Worm (Caenorhabditis elegans) whole organism, L2 larva: ENCODE measurements around the gene F28G4.2.

Source experiments
- ceh-82 ChIP-seq: fragments of 150-350 bp; optimal IDR thresholded peaks from 2 replicates; lab custom pipeline; 2014; ENCODE audit warnings: missing biosample characterization, missing genetic modification characterization
- nhr-25 ChIP-seq: fragments of 150-350 bp; sonication (generic microtip); optimal IDR thresholded peaks from 3 replicates; lab custom pipeline; 2014; ENCODE audit warnings: missing biosample characterization, missing genetic modification characterization
- ztf-11 ChIP-seq: sonication (generic microtip); optimal IDR thresholded peaks from 2 replicates; lab custom pipeline; 2017; ENCODE audit warnings: missing biosample characterization, missing genetic modification characterization

- TF ChIP-seq ceh-82 (tag; lab: Kevin White, UChicago), result no peak
- no peak for TF ChIP-seq nhr-25 (tag; lab: Kevin White, UChicago)
- no peak for TF ChIP-seq ztf-11
Observed at ce11 chrV:16258142-16258541, 24.0 kb downstream of the F28G4.2 start, which contains the start of gene nhr-218.
